Fruit fly (Drosophila melanogaster): ENCODE measurements around the gene CG5177.
A peak's percentile ranks its signal among the peaks of the same experiment; 100 is the strongest.

Gene CG5177

dm6 chr2L:7387813-7388558 lies 17.0 kb upstream of the CG5177 start, which contains the start of the genes CG5149 and gudu:
CG5149 (minus strand) TSS chr2L:7388253.
gudu (plus strand) TSS chr2L:7388508.
- no peak for TF ChIP-seq brk (GFP tag; optimal IDR thresholded peaks at IDR 0.05)
- TF ChIP-seq lola (GFP tag; optimal IDR thresholded peaks at IDR 0.05) = no peak
- no peak for TF ChIP-seq CrebA (GFP tag; optimal IDR thresholded peaks at IDR 0.05; ENCODE audit: borderline replicate concordance)
- no peak for TF ChIP-seq sage (GFP tag; optimal IDR thresholded peaks at IDR 0.05)
- peak in 1 of 2 experiments; percentile 13 for TF ChIP-seq foxo (GFP tag; optimal IDR thresholded peaks at IDR 0.05)
- peak; percentile 19 for TF ChIP-seq HLH106 (tag; optimal IDR thresholded peaks at IDR 0.05)
- no peak for TF ChIP-seq Rel (GFP tag; optimal IDR thresholded peaks at IDR 0.05)
- TF ChIP-seq Rel (tag; optimal IDR thresholded peaks at IDR 0.05) = no peak
- no peak for TF ChIP-seq dl (GFP tag; optimal IDR thresholded peaks at IDR 0.05; ENCODE audit: insufficient read depth in 1 of 2, partially characterized antibody in 2 of 2)
- TF ChIP-seq woc (GFP tag; optimal IDR thresholded peaks at IDR 0.05) = no peak
- TF ChIP-seq tai (GFP tag; optimal IDR thresholded peaks at IDR 0.05) = no peak
- no peak for TF ChIP-seq ey (GFP tag; optimal IDR thresholded peaks at IDR 0.05)
- peak; percentile 1 for TF ChIP-seq h (GFP tag; optimal IDR thresholded peaks at IDR 0.05)
- TF ChIP-seq fru (GFP tag; optimal IDR thresholded peaks at IDR 0.05) = no peak
- no peak for TF ChIP-seq Jra (GFP tag; optimal IDR thresholded peaks at IDR 0.05)
- TF ChIP-seq Dif (GFP tag; optimal IDR thresholded peaks at IDR 0.05; ENCODE audit: partially characterized antibody) = peak; percentile 10
- no peak for TF ChIP-seq OdsH (GFP tag; optimal IDR thresholded peaks at IDR 0.05)
- peak; percentile 92 for TF ChIP-seq Myc (optimal IDR thresholded peaks at IDR 0.05)
- TF ChIP-seq Hr78 (GFP tag; optimal IDR thresholded peaks at IDR 0.05) = no peak
- no peak for TF ChIP-seq br (GFP tag; optimal IDR thresholded peaks at IDR 0.05)
- TF ChIP-seq Mio (GFP tag; optimal IDR thresholded peaks at IDR 0.05) = no peak
- peak; percentile 14 for TF ChIP-seq Hnf4 (GFP tag; optimal IDR thresholded peaks at IDR 0.05)
- no peak for TF ChIP-seq Abd-B (GFP tag; optimal IDR thresholded peaks at IDR 0.05)
- no peak for TF ChIP-seq N (GFP tag; optimal IDR thresholded peaks at IDR 0.05)

DNA sequence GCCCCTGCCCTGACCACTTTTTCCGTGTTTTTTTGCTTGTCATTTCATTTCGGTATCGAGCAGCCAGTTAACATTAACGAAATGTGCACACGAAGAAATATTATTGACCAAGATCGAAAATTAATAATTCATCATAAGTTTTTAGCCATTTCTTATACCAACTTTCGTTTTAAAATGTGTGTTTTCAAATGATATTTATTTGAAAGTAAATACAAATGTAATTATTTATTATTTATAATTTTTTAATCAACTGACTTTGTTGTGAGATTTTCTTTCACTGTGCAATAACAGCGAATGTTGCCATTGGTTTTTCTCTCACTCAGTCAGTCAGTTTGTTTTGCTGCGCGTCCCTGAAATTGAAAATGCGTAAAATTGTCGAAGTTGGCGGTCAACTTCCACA lies 9.2 kb upstream of the CG5177 start:
- TF ChIP-seq sv (GFP tag; optimal IDR thresholded peaks at IDR 0.05) (no peak), CrebA (GFP tag; optimal IDR thresholded peaks at IDR 0.05; ENCODE audit: borderline replicate concordance) (no peak), Myc (optimal IDR thresholded peaks at IDR 0.05) (no peak), br (GFP tag; optimal IDR thresholded peaks at IDR 0.05) (no peak), Jra (GFP tag; optimal IDR thresholded peaks at IDR 0.05) (no peak), h (GFP tag; optimal IDR thresholded peaks at IDR 0.05) (peak; percentile 39), woc (GFP tag; optimal IDR thresholded peaks at IDR 0.05) (no peak), psq (GFP tag; optimal IDR thresholded peaks at IDR 0.05) (peak; percentile 14), Dfd (GFP tag; optimal IDR thresholded peaks at IDR 0.05) (no peak), CG9705 (GFP tag; optimal IDR thresholded peaks at IDR 0.05) (no peak), sage (GFP tag; optimal IDR thresholded peaks at IDR 0.05) (no peak), OdsH (GFP tag; optimal IDR thresholded peaks at IDR 0.05) (peak; percentile 38), dsf (GFP tag; optimal IDR thresholded peaks at IDR 0.05; ENCODE audit: borderline replicate concordance) (no peak), dmrt93B (GFP tag; optimal IDR thresholded peaks at IDR 0.05) (no peak), Abd-B (GFP tag; optimal IDR thresholded peaks at IDR 0.05) (no peak), GATAd (GFP tag; optimal IDR thresholded peaks at IDR 0.05) (no peak), jim (GFP tag; optimal IDR thresholded peaks at IDR 0.05) (no peak), fru (GFP tag; optimal IDR thresholded peaks at IDR 0.05) (peak; percentile 33), Hr78 (GFP tag; optimal IDR thresholded peaks at IDR 0.05) (no peak), usp (GFP tag; optimal IDR thresholded peaks at IDR 0.05) (no peak), foxo (GFP tag; optimal IDR thresholded peaks at IDR 0.05) (peak in 1 of 2 experiments; percentile 56), tai (GFP tag; optimal IDR thresholded peaks at IDR 0.05) (no peak), Sp1 (GFP tag; optimal IDR thresholded peaks at IDR 0.05) (peak; percentile 30), rgr (GFP tag; optimal IDR thresholded peaks at IDR 0.05) (peak; percentile 42), HLH106 (tag; optimal IDR thresholded peaks at IDR 0.05) (peak; percentile 50)

DNA sequence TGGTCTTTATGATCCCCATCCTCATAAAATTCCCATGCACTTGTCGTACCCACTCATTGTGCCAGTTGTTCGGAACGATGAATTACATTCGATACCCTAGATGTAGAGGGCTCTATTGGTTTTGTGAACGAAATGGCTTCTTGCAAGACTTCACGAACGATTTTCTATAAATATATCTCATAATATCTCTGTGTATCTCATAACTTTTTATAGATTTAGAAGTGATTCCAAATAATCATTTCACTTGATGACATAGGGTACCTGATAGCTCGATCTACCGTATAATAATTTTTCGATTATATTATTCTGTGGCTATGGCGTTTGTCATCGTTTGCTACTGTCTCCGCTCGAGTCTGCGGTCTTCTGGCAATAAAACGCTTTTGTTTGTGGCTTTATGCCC lies 8.1 kb upstream of the CG5177 start:
- TF ChIP-seq N (GFP tag; optimal IDR thresholded peaks at IDR 0.05) (no peak), tai (GFP tag; optimal IDR thresholded peaks at IDR 0.05) (peak; percentile 12), sv (GFP tag; optimal IDR thresholded peaks at IDR 0.05) (peak; percentile 38), Dfd (GFP tag; optimal IDR thresholded peaks at IDR 0.05) (no peak), dmrt93B (GFP tag; optimal IDR thresholded peaks at IDR 0.05) (peak; percentile 64), Mio (GFP tag; optimal IDR thresholded peaks at IDR 0.05) (no peak), ey (GFP tag; optimal IDR thresholded peaks at IDR 0.05) (peak; percentile 74), fru (GFP tag; optimal IDR thresholded peaks at IDR 0.05) (peak; percentile 84), woc (GFP tag; optimal IDR thresholded peaks at IDR 0.05) (peak; percentile 14), Myc (optimal IDR thresholded peaks at IDR 0.05) (no peak), Hnf4 (GFP tag; optimal IDR thresholded peaks at IDR 0.05) (peak; percentile 57), Sp1 (GFP tag; optimal IDR thresholded peaks at IDR 0.05) (peak; percentile 23), OdsH (GFP tag; optimal IDR thresholded peaks at IDR 0.05) (peak; percentile 69), rgr (GFP tag; optimal IDR thresholded peaks at IDR 0.05) (peak; percentile 70), CG9705 (GFP tag; optimal IDR thresholded peaks at IDR 0.05) (no peak), foxo (GFP tag; optimal IDR thresholded peaks at IDR 0.05) (peak in 1 of 2 experiments; percentile 82), HLH106 (tag; optimal IDR thresholded peaks at IDR 0.05) (peak; percentile 72), CG32264 (GFP tag; optimal IDR thresholded peaks at IDR 0.05) (peak; percentile 27), Hr78 (GFP tag; optimal IDR thresholded peaks at IDR 0.05) (no peak), Hr83 (GFP tag; optimal IDR thresholded peaks at IDR 0.05; ENCODE audit: poor library complexity, severe bottlenecking) (no peak), br (GFP tag; optimal IDR thresholded peaks at IDR 0.05) (peak; percentile 67), h (GFP tag; optimal IDR thresholded peaks at IDR 0.05) (peak; percentile 69), CrebA (GFP tag; optimal IDR thresholded peaks at IDR 0.05; ENCODE audit: borderline replicate concordance) (peak; percentile 29), psq (GFP tag; optimal IDR thresholded peaks at IDR 0.05) (peak; percentile 30), Abd-B (GFP tag; optimal IDR thresholded peaks at IDR 0.05) (no peak)
